Fruit fly (Drosophila melanogaster) whole organism, prepupa: ENCODE results near the gene Ugt37A2.

Experiments
- Ets96B ChIP-seq: fragments of 200-800 bp; optimal IDR thresholded peaks from 2 replicates; lab custom pipeline; 2019; ENCODE audit warnings: missing biosample characterization, mild to moderate bottlenecking, missing genetic modification characterization, moderate library complexity
- Gug ChIP-seq: fragments of 200-800 bp; sonication (Bioruptor generic); IDR thresholded peaks from 2 replicates; pipeline ENCODE4 v1.3.6; 2022; ENCODE audit warnings: missing biosample characterization, missing genetic modification characterization
- Lpt ChIP-seq: fragments of 200-800 bp; sonication (Bioruptor generic); optimal IDR thresholded peaks from 3 replicates; lab custom pipeline; 2016; ENCODE audit warnings: missing biosample characterization, missing genetic modification characterization
- esn ChIP-seq: fragments of 200-800 bp; sonication (Bioruptor generic); optimal IDR thresholded peaks from 2 replicates; lab custom pipeline; 2016; ENCODE audit warnings: missing biosample characterization, mild to moderate bottlenecking, missing genetic modification characterization, moderate library complexity

- TF ChIP-seq esn (GFP tag; lab: Kevin White, UChicago) (peak; percentile 50), Gug (GFP tag; lab: Robert Waterston, UW) (peak; percentile 53), Lpt (GFP tag; lab: Kevin White, UChicago) (no peak), Ets96B (tag; lab: Kevin White, UChicago) (no peak)
Measured at dm6 chr3R:12717588-12718535, 21.6 kb upstream of the Ugt37A2 start.
